Worm (Caenorhabditis elegans): Measurements from ENCODE around the gene H11E01.2.

The H11E01.2 gene

DNA sequence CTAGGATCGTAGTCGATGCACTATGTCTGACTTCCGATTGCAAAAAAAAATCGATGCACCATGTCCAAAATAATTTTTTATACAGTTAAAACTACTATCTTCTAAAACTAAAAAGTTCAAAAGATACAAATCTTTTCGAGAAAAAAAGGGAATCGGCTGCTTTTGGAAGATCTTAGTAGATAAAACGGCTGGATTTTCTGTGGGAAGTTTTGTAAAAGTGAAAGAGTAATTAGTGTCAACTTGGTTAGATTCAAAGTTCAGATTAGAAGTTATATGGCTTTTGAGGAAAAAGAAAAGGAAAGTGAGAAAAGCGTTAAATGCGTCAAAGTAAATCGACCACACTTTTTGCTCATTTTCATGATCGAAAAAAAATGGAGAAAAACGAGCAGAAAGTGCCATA lies 33.8 kb upstream of the H11E01.2 start:
- no peak for TF ChIP-seq Y75B8A.6 (GFP tag; IDR thresholded peaks at IDR 0.05)
- no peak for TF ChIP-seq nhr-102 (tag; optimal IDR thresholded peaks at IDR 0.05)
- no peak for TF ChIP-seq Y48G9A.11 (GFP tag; IDR thresholded peaks at IDR 0.05)
- no peak for TF ChIP-seq saeg-2 (GFP tag; IDR thresholded peaks at IDR 0.05)
- no peak for TF ChIP-seq hmg-1.1 (GFP tag; IDR thresholded peaks at IDR 0.05)
- TF ChIP-seq ceh-20 (GFP tag; IDR thresholded peaks at IDR 0.05): no peak
- TF ChIP-seq Y5F2A.4 (GFP tag; optimal IDR thresholded peaks at IDR 0.05): no peak
- TF ChIP-seq nhr-11 (tag; optimal IDR thresholded peaks at IDR 0.05): no peak
- TF ChIP-seq skn-1 (tag; optimal IDR thresholded peaks at IDR 0.05): no peak
- no peak for TF ChIP-seq nhr-48 (tag; optimal IDR thresholded peaks at IDR 0.05)
- TF ChIP-seq F44E2.7 (GFP tag; IDR thresholded peaks at IDR 0.05): no peak
- no peak for TF ChIP-seq daf-19 (GFP tag; conservative IDR thresholded peaks at IDR 0.05)
- no peak for TF ChIP-seq ceh-44 (GFP tag; IDR thresholded peaks at IDR 0.05)

DNA sequence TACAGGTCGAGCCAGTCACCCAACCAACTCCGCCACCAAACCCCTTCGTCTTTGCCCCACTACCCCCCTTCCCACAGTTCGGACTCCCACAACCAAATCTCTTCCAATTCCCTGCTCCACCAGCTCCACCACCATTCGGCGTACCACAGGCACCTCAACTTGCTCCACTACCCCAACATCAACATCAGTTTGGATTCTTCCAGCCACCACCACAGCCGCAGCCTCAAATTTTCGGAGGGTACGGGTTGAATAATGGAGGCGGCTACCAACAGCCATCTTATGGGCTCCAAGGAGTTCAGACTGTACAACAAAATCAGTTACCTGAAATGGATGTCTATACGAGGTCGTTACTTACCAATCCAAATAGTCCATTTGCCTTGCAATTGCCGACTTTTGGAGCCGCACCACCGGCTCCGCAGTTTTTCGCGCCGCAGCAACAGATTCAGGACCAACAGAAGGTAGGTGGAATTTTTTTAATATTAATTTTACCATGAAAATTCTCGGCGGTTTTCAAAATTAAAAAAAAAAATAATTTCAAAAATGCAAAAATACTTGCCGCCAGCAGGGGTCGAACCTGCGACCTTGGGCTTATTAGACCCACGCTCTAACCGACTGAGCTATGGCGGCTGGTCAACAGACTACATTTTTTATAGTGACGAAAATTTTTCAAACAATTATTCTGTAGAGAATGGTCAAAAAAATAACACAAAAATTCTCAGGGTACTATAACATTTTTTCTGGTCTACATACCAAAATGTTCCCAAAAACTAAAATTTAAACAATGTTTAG lies 31.5 kb upstream of the H11E01.2 start:
- TF ChIP-seq D1046.2 (GFP tag; IDR thresholded peaks at IDR 0.05) (no peak), lim-7 (GFP tag; IDR thresholded peaks at IDR 0.05) (0 out of 2 replicates have a peak, but pooled peaks have one; percentile 51), Y105C5A.15 (GFP tag; IDR thresholded peaks at IDR 0.05) (no peak), nhr-48 (tag; optimal IDR thresholded peaks at IDR 0.05) (no peak), ceh-62 (tag; optimal IDR thresholded peaks at IDR 0.05) (no peak), ceh-20 (GFP tag; IDR thresholded peaks at IDR 0.05) (no peak), mxl-2 (GFP tag; conservative IDR thresholded peaks at IDR 0.05) (no peak), ztf-7 (tag; optimal IDR thresholded peaks at IDR 0.05) (no peak), hmg-1.1 (GFP tag; IDR thresholded peaks at IDR 0.05) (no peak), aly-2 (tag; optimal IDR thresholded peaks at IDR 0.05) (no peak), lin-38 (GFP tag; IDR thresholded peaks at IDR 0.05) (peak; percentile 14; the same call in 1 of the 2 replicates), hlh-30 (tag; optimal IDR thresholded peaks at IDR 0.05; ENCODE audit: insufficient read depth) (no peak), ctbp-1 (GFP tag; IDR thresholded peaks at IDR 0.05) (no peak), saeg-2 (GFP tag; IDR thresholded peaks at IDR 0.05) (no peak), fkh-10 (GFP tag; optimal IDR thresholded peaks at IDR 0.05) (no peak), Y48G9A.11 (GFP tag; IDR thresholded peaks at IDR 0.05) (0 out of 2 replicates have a peak, but pooled peaks have one; percentile 15), fos-1 (tag; optimal IDR thresholded peaks at IDR 0.05) (no peak), rbr-2 (tag; optimal IDR thresholded peaks at IDR 0.05) (no peak), lin-15B (tag; optimal IDR thresholded peaks at IDR 0.05) (no peak), dmd-8 (GFP tag; IDR thresholded peaks at IDR 0.05) (no peak), zfp-2 (tag; optimal IDR thresholded peaks at IDR 0.05) (no peak), lsy-2 (tag; optimal IDR thresholded peaks at IDR 0.05) (no peak), aha-1 (tag) (peak; percentile 86), zip-11 (GFP tag; IDR thresholded peaks at IDR 0.05) (no peak), dve-1 (tag; optimal IDR thresholded peaks at IDR 0.05; ENCODE audit: insufficient read depth) (no peak), hif-1 (tag; optimal IDR thresholded peaks at IDR 0.05) (no peak), set-16 (GFP tag; IDR thresholded peaks at IDR 0.05) (peak; percentile 47; the same call in 1 of the 2 replicates), Y75B8A.6 (GFP tag; IDR thresholded peaks at IDR 0.05) (no peak), T26A8.4 (GFP tag; IDR thresholded peaks at IDR 0.05) (no peak), daf-8 (GFP tag; IDR thresholded peaks at IDR 0.05) (no peak), dpl-1 (GFP tag; optimal IDR thresholded peaks at IDR 0.05) (no peak), pha-4 (GFP tag; IDR thresholded peaks at IDR 0.05) (no peak), pha-4 (tag; optimal IDR thresholded peaks at IDR 0.05) (no peak), vab-7 (GFP tag; IDR thresholded peaks at IDR 0.05) (no peak), snpc-4 (tag; optimal IDR thresholded peaks at IDR 0.05) (no peak), php-3 (GFP tag; IDR thresholded peaks at IDR 0.05) (no peak)

All from whole organism, L4 larva.